Worm (Caenorhabditis elegans): Measurements from ENCODE around the gene Y55D5A.3.

DNA sequence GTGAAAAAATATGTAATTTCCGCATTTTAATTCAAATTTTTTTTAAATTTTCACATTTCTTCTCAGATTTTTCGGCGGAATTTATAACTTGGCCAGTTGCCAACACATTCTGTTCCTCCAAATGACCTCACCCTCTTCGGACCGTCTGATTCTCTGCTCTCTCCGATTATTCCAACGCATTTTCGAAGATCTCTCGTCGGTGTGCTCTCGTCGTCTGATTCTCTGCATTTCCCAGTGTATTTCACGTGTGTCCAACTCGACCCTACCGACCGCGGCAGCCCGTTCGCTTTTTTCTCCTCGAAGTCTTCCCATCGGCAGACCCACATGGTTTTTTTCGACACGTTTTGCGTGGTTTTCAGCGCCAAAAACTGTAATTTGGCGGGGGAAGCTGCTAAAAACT, 28.3 kb downstream of the Y55D5A.3 start:
- TF ChIP-seq nhr-77 (tag; optimal IDR thresholded peaks at IDR 0.05) (no peak), ZK546.5 (tag; optimal IDR thresholded peaks at IDR 0.05) (no peak)

All from whole organism, L4 larva.